Worm (Caenorhabditis elegans) whole organism, L2 larva: ENCODE results near the gene C35D10.6.

Experiments
- Y55F3AM.14 ChIP-seq: fragments of 200-800 bp; sonication (Bioruptor generic); optimal IDR thresholded peaks from 2 replicates; lab custom pipeline; 2018; ENCODE audit warnings: mild to moderate bottlenecking, missing genetic modification characterization, missing compliant biosample characterization
- ZK546.5 ChIP-seq: sonication (generic microtip); optimal IDR thresholded peaks from 2 replicates; lab custom pipeline; 2017; ENCODE audit warnings: missing biosample characterization, missing genetic modification characterization
- alr-1 ChIP-seq: fragments of 150-350 bp; optimal IDR thresholded peaks from 2 replicates; lab custom pipeline; 2014; ENCODE audit warnings: missing biosample characterization, missing genetic modification characterization
- ama-1 ChIP-seq: fragments of 150-350 bp; optimal IDR thresholded peaks from 2 replicates; lab custom pipeline; 2018; ENCODE audit warnings: inconsistent platforms
- blmp-1 ChIP-seq: sonication (generic microtip); optimal IDR thresholded peaks from 2 replicates; lab custom pipeline; 2017; ENCODE audit warnings: missing genetic modification characterization, mild to moderate bottlenecking, missing compliant biosample characterization, antibody characterized with exemption, moderate library complexity; ENCODE audit not compliant: insufficient read depth
- ceh-16 ChIP-seq: fragments of 150-350 bp; optimal IDR thresholded peaks from 2 replicates; lab custom pipeline; 2014; ENCODE audit warnings: missing biosample characterization, missing genetic modification characterization
- ceh-82 ChIP-seq: fragments of 150-350 bp; optimal IDR thresholded peaks from 2 replicates; lab custom pipeline; 2014; ENCODE audit warnings: missing biosample characterization, missing genetic modification characterization
- crh-2 ChIP-seq: sonication (generic microtip); optimal IDR thresholded peaks from 2 replicates; lab custom pipeline; 2017; ENCODE audit warnings: missing biosample characterization, missing genetic modification characterization
- egl-27 ChIP-seq: sonication (generic microtip); optimal IDR thresholded peaks from 3 replicates; lab custom pipeline; 2017; ENCODE audit warnings: missing biosample characterization, missing genetic modification reagents, missing genetic modification characterization
- elt-3 ChIP-seq: sonication (generic microtip); optimal IDR thresholded peaks from 2 replicates; lab custom pipeline; 2017; ENCODE audit warnings: missing biosample characterization, missing genetic modification characterization
- fos-1 ChIP-seq: fragments of 150-350 bp; optimal IDR thresholded peaks from 2 replicates; lab custom pipeline; 2014; ENCODE audit warnings: missing biosample characterization, missing genetic modification characterization
- lin-11 ChIP-seq: fragments of 150-350 bp; sonication (generic microtip); optimal IDR thresholded peaks from 2 replicates; lab custom pipeline; 2014; ENCODE audit warnings: missing biosample characterization, missing genetic modification characterization, inconsistent platforms, mixed read lengths
- mab-5 ChIP-seq: fragments of 150-350 bp; optimal IDR thresholded peaks from 2 replicates; lab custom pipeline; 2014; ENCODE audit warnings: missing biosample characterization, missing genetic modification characterization
- mdl-1 ChIP-seq, 2 experiments: fragments of 150-350 bp in 1 of 2; sonication (generic microtip) in 1 of 2; optimal IDR thresholded peaks; 2 replicates each; lab custom pipeline; 2017; ENCODE audit warnings: missing biosample characterization in 2 of 2, missing genetic modification characterization in 2 of 2
- nhr-10 ChIP-seq: sonication (generic microtip); optimal IDR thresholded peaks from 2 replicates; lab custom pipeline; 2017; ENCODE audit warnings: missing biosample characterization, missing genetic modification characterization
- nhr-11 ChIP-seq: fragments of 150-350 bp; optimal IDR thresholded peaks from 2 replicates; lab custom pipeline; 2014; ENCODE audit warnings: missing biosample characterization, missing genetic modification characterization
- nhr-12 ChIP-seq: fragments of 150-350 bp; optimal IDR thresholded peaks from 2 replicates; lab custom pipeline; 2014; ENCODE audit warnings: missing biosample characterization, missing genetic modification characterization
- nhr-129 ChIP-seq: fragments of 150-350 bp; optimal IDR thresholded peaks from 2 replicates; lab custom pipeline; 2014; ENCODE audit warnings: missing biosample characterization, missing genetic modification characterization
- nhr-23 ChIP-seq: fragments of 150-350 bp; optimal IDR thresholded peaks from 2 replicates; lab custom pipeline; 2014; ENCODE audit warnings: missing biosample characterization, missing genetic modification reagents, missing genetic modification characterization
- nhr-237 ChIP-seq: fragments of 150-350 bp; optimal IDR thresholded peaks from 2 replicates; lab custom pipeline; 2014; ENCODE audit warnings: missing biosample characterization, missing genetic modification characterization
- nhr-25 ChIP-seq: fragments of 150-350 bp; sonication (generic microtip); optimal IDR thresholded peaks from 3 replicates; lab custom pipeline; 2014; ENCODE audit warnings: missing biosample characterization, missing genetic modification characterization
- nhr-6 ChIP-seq: fragments of 150-350 bp; optimal IDR thresholded peaks from 2 replicates; lab custom pipeline; 2014; ENCODE audit warnings: missing biosample characterization, missing genetic modification characterization
- nhr-77 ChIP-seq: fragments of 150-350 bp; optimal IDR thresholded peaks from 2 replicates; lab custom pipeline; 2014; ENCODE audit warnings: missing biosample characterization, missing genetic modification characterization
- peb-1 ChIP-seq: fragments of 150-350 bp; optimal IDR thresholded peaks from 2 replicates; lab custom pipeline; 2014; ENCODE audit warnings: missing biosample characterization, missing genetic modification characterization
- sem-4 ChIP-seq: fragments of 150-350 bp; optimal IDR thresholded peaks from 2 replicates; lab custom pipeline; 2014; ENCODE audit warnings: missing biosample characterization, missing genetic modification reagents, missing genetic modification characterization
- sma-3 ChIP-seq: sonication (generic microtip); optimal IDR thresholded peaks from 2 replicates; lab custom pipeline; 2016; ENCODE audit warnings: missing genetic modification reagents, missing genetic modification characterization, missing compliant biosample characterization
- sma-9 ChIP-seq, 2 experiments: fragments of 150-350 bp in 1 of 2; sonication (generic microtip) in 1 of 2; optimal IDR thresholded peaks; 2 replicates each; lab custom pipeline; 2014 to 2016; ENCODE audit warnings: missing genetic modification characterization in 2 of 2, mild to moderate bottlenecking in 1 of 2, missing biosample characterization in 1 of 2, missing compliant biosample characterization in 1 of 2, missing genetic modification reagents in 1 of 2, moderate library complexity in 1 of 2
- unc-55 ChIP-seq: fragments of 150-350 bp; sonication (generic microtip); optimal IDR thresholded peaks from 3 replicates; lab custom pipeline; 2014; ENCODE audit warnings: missing biosample characterization, missing genetic modification reagents, missing genetic modification characterization
- unc-62 ChIP-seq: fragments of 150-350 bp; optimal IDR thresholded peaks from 2 replicates; lab custom pipeline; 2014; ENCODE audit warnings: missing biosample characterization, missing genetic modification reagents, missing genetic modification characterization
- zag-1 ChIP-seq: fragments of 150-350 bp; optimal IDR thresholded peaks from 2 replicates; lab custom pipeline; 2014; ENCODE audit warnings: missing biosample characterization, missing genetic modification characterization
- ztf-1 ChIP-seq: fragments of 200-800 bp; sonication (Bioruptor generic); conservative IDR thresholded peaks from 2 replicates; pipeline ENCODE4 v1.3.6; 2022; ENCODE audit warnings: missing genetic modification characterization, missing compliant biosample characterization

Gene C35D10.6

DNA sequence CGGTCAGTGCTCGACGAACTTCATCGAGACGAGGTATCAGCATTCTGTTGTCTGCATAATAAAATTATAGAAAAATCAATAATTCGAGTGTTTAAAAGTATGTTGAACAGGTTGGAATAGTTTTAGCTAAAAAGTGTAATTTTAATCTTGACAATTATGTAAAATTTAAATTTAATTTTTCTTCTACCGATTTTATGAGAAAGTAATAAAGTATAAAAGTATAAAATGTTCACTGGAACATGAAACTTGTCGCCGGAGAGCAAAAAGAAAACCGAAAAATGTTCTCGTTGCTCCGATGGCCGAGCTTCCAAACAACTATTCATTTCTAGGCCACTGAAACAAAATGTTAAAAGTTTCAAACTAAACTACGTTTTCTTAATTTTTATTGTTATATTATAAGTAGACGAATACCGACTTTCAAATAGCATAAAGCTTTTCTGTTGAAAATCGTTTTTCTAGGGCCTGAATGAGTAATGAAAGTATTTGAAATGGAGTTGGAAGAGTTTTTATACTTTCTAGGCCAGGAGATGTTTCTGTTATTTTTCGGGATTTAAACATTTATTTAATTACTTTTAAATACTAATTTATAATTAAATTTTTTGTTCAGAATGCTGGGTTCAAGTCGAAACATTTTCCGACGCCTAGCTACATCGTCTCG lies 2.7 kb downstream of the C35D10.6 start, which contains the start of the genes C35D10.10 and C35D10.5:
Gene C35D10.10, minus strand, starts transcription at position 51 of the 658 bp plus-strand sequence.
Gene C35D10.5, plus strand, starts transcription at position 608 of the 658 bp plus-strand sequence.
- TF ChIP-seq unc-55 (GFP tag; lab: Kevin White, UChicago) (peak; percentile 33), Y55F3AM.14 (GFP tag; lab: Kevin White, UChicago) (no peak), nhr-11 (tag; lab: Kevin White, UChicago) (no peak)
- TF ChIP-seq, all 48 proteins: peak for 1

DNA sequence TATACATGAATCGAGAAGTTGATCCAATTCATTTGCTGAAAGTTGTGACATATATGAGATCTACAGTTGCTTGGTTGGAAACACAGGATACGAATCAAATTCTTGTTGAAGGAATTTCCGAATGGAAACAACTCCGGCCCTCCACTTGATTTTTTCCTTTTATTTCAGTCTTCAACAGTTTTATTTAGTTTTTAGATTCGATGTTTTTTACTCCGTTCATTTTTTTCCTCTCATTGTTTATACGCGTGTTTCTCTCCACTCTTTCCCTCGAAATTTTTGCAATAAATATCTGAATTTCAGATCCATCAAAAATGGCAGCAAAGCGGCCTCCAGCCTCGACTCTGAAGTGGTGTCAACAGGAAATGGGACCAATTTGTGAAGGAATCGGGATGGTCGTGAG lies 4.0 kb downstream of the C35D10.6 start, which contains the start of gene coq-8:
Gene coq-8, plus strand, starts transcription at position 301 of the 400 bp plus-strand sequence.
- TF ChIP-seq sma-3 (no peak), mab-5 (tag; lab: Kevin White, UChicago) (no peak), ceh-82 (tag; lab: Kevin White, UChicago) (no peak), nhr-237 (no peak), nhr-12 (tag; lab: Kevin White, UChicago) (no peak), ceh-16 (tag; lab: Kevin White, UChicago) (no peak), nhr-129 (tag; lab: Kevin White, UChicago) (no peak), lin-11 (no peak), zag-1 (tag; lab: Kevin White, UChicago) (no peak), nhr-6 (tag; lab: Kevin White, UChicago) (no peak), unc-62 (GFP tag; lab: Kevin White, UChicago) (no peak), nhr-11 (tag; lab: Kevin White, UChicago) (no peak), elt-3 (tag; lab: Kevin White, UChicago) (no peak), sma-9 (GFP tag; optimal IDR thresholded peaks at IDR 0.05; lab: Kevin White, UChicago) (no peak), sma-9 (tag; optimal IDR thresholded peaks at IDR 0.05; lab: Kevin White, UChicago) (no peak)

- TF ChIP-seq lin-11 (no peak), unc-55 (GFP tag; lab: Kevin White, UChicago) (no peak), blmp-1 (no peak), sem-4 (tag; lab: Kevin White, UChicago) (no peak), ZK546.5 (tag; lab: Kevin White, UChicago) (no peak), crh-2 (tag; lab: Kevin White, UChicago) (no peak), ama-1 (lab: Kevin White, UChicago) (no peak)
Measured at ce11 chrIII:4866762-4867161, 7.6 kb downstream of the C35D10.6 start, which contains the start of gene C35D10.17. TSS of gene C35D10.17 (plus strand) at chrIII:4867062.

DNA sequence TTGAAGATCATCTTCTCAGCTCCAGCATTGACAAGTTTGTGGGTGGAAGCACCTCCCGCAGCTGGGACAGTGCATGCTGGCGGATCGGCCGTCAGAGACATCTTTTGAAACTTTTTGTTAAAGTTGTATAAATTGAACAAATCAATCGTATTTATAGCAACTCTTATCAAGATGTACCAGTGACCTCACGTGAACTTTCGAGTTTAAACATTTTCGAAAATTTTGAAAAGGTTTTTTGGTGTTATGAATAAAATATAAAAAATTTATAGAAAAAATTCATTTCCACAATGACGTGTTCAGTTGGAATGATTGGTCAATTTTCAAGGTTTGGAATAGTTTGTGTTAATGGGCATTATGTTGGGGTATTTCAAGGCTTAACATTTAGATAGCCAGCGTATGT lies 9.5 kb downstream of the C35D10.6 start, which contains the start of the genes msd-4 and C35D10.3:
Gene msd-4, minus strand, starts transcription at position 101 of the 400 bp plus-strand sequence.
Gene C35D10.3, plus strand, starts transcription at position 279 of the 400 bp plus-strand sequence.
- TF ChIP-seq ceh-16 (tag; lab: Kevin White, UChicago) = no peak
- no peak for TF ChIP-seq ztf-1 (GFP tag; lab: Robert Waterston, UW)
- TF ChIP-seq sma-9 (GFP tag; optimal IDR thresholded peaks at IDR 0.05; lab: Kevin White, UChicago) = no peak
- TF ChIP-seq sma-9 (tag; optimal IDR thresholded peaks at IDR 0.05; lab: Kevin White, UChicago) = no peak
- TF ChIP-seq nhr-11 (tag; lab: Kevin White, UChicago) = no peak
- TF ChIP-seq blmp-1 = no peak
- TF ChIP-seq nhr-25 = no peak
- TF ChIP-seq peb-1 (tag; lab: Kevin White, UChicago) = no peak
- no peak for TF ChIP-seq alr-1 (tag; lab: Kevin White, UChicago)
- no peak for TF ChIP-seq nhr-6 (tag; lab: Kevin White, UChicago)
- TF ChIP-seq nhr-77 (tag; lab: Kevin White, UChicago) = no peak
- TF ChIP-seq egl-27 (tag; lab: Kevin White, UChicago) = no peak
- TF ChIP-seq nhr-10 (tag; lab: Kevin White, UChicago) = no peak
- TF ChIP-seq ZK546.5 (tag; lab: Kevin White, UChicago) = no peak
- TF ChIP-seq mdl-1 (tag; optimal IDR thresholded peaks at IDR 0.05; lab: Kevin White, UChicago) = no peak
- TF ChIP-seq mab-5 (tag; lab: Kevin White, UChicago) = no peak
- no peak for TF ChIP-seq sma-3

ce11 chrIII:4870478-4870877 lies 11.3 kb downstream of the C35D10.6 start, which contains the start of gene gipc-1:
TSS of gene gipc-1 (plus strand) at chrIII:4870778.
- TF ChIP-seq lin-11 (no peak), blmp-1 (no peak), nhr-23 (tag; lab: Kevin White, UChicago) (no peak), alr-1 (tag; lab: Kevin White, UChicago) (no peak), ceh-82 (tag; lab: Kevin White, UChicago) (no peak), fos-1 (tag; lab: Kevin White, UChicago) (no peak), nhr-77 (tag; lab: Kevin White, UChicago) (no peak), nhr-129 (tag; lab: Kevin White, UChicago) (no peak), nhr-6 (tag; lab: Kevin White, UChicago) (no peak), ceh-16 (tag; lab: Kevin White, UChicago) (no peak)
